Fruit fly (Drosophila melanogaster) whole organism, pupa: ENCODE results near the gene Sp7.

ENCODE experiments used
- CG4496 ChIP-seq: fragments of 200-800 bp; sonication (Bioruptor generic); IDR thresholded peaks from 3 replicates; pipeline ENCODE4 v1.3.6; 2022; ENCODE audit warnings: missing biosample characterization, missing genetic modification characterization
- D1 ChIP-seq: fragments of 200-800 bp; sonication (Bioruptor generic); optimal IDR thresholded peaks from 2 replicates; lab custom pipeline; 2018; ENCODE audit warnings: missing biosample characterization, mild to moderate bottlenecking, missing genetic modification characterization, moderate library complexity
- EcR ChIP-seq: fragments of 200-800 bp; sonication (Bioruptor generic); optimal IDR thresholded peaks from 3 replicates; lab custom pipeline; 2019; ENCODE audit warnings: missing biosample characterization, missing genetic modification characterization, mild to moderate bottlenecking, moderate library complexity, missing genetic modification reagents

dm6 chr3R:7719990-7720389 is 39.6 kb upstream of the Sp7 start:
- TF ChIP-seq D1 (no peak), CG4496 (no peak), EcR (GFP tag; lab: Kevin White, UChicago) (no peak)
